Worm (Caenorhabditis elegans): ENCODE results near the gene B0454.5.

Gene B0454.5

DNA sequence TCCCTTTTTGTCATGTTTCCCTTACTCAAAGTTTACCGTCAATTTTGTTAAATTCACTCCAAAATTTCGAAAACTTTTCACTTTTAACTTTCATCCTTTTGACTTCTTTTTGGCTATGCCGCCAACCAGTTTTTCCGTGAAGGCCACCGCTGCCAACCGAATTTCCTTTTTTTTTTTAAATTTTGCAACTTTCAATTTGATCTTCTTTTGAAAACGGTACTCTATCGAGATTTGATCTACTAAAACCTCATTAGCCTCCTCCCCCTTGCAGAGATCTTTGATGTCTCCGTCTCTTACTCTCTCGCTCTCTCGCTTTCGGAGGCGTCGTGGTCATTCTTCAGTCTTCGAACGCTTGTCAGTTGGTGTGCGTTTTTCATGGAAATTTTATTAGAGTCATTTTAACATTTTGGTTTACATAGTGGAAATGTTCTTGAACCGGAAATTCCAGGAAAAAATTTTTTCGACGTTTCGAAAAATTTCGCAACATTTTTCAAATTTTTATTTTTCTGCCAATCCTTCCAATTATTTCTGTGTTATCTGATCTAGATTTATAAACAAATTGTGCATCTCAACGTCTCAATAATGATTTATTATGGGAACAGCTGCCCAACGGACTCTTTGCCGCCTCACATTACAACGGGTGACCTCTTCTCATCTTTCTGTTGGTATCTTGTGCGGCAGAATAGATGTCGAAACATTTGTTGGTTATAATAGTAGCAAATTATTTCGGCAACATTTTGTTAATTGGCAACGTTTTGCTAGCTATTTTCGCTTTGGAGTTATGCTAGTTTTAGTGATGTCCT, 43.9 kb upstream of the B0454.5 start:
- TF ChIP-seq lsy-12 (tag; optimal IDR thresholded peaks at IDR 0.05): no peak
- TF ChIP-seq ceh-28 (tag; optimal IDR thresholded peaks at IDR 0.05): no peak
- TF ChIP-seq ceh-16 (tag; optimal IDR thresholded peaks at IDR 0.05): no peak
- no peak for TF ChIP-seq ZK546.5 (tag; optimal IDR thresholded peaks at IDR 0.05)
- TF ChIP-seq nhr-43 (tag; optimal IDR thresholded peaks at IDR 0.05; ENCODE audit: poor library complexity, severe bottlenecking): no peak
- TF ChIP-seq fkh-2 (tag; optimal IDR thresholded peaks at IDR 0.05): no peak
- TF ChIP-seq nhr-12 (tag; optimal IDR thresholded peaks at IDR 0.05): no peak
- TF ChIP-seq egl-27 (tag; optimal IDR thresholded peaks at IDR 0.05): no peak
- no peak for TF ChIP-seq sea-2 (GFP tag; optimal IDR thresholded peaks at IDR 0.05)
- TF ChIP-seq fos-1 (tag; optimal IDR thresholded peaks at IDR 0.05): no peak
- no peak for TF ChIP-seq fkh-10 (GFP tag; optimal IDR thresholded peaks at IDR 0.05)
- TF ChIP-seq nhr-25 (tag; optimal IDR thresholded peaks at IDR 0.05): peak; percentile 6
- peak; percentile 7 for TF ChIP-seq elt-1 (tag; optimal IDR thresholded peaks at IDR 0.05)

DNA sequence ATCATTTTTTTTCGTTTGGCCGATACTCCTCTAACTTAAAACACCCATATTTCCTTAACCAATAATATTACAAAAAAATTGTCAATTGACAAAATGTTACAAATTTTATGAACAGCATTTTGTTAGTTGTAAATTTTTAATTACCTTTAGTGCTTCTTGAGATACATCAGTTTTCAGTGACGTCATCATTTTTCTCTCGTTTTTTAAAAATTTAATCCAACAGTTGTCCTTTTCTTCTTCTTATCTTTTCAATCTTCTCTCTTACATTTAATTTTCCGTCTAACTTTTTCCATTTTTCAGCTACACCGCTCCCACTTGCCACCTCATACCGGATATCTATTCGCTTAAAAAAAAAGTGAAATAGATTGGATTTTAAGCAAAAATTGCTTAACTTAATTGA, 41.9 kb upstream of the B0454.5 start, which contains the start of gene lido-8:
Gene lido-8 (plus strand): TSS at position 301 of the 400 bp plus-strand sequence.
- TF ChIP-seq nhr-25 (tag; optimal IDR thresholded peaks at IDR 0.05) (no peak), unc-39 (tag; optimal IDR thresholded peaks at IDR 0.05) (no peak), aly-2 (tag; optimal IDR thresholded peaks at IDR 0.05) (no peak), ceh-16 (tag; optimal IDR thresholded peaks at IDR 0.05) (no peak), fos-1 (tag; optimal IDR thresholded peaks at IDR 0.05) (no peak), tbx-2 (tag; optimal IDR thresholded peaks at IDR 0.05) (no peak), fkh-10 (GFP tag; optimal IDR thresholded peaks at IDR 0.05) (no peak), lin-15B (tag; optimal IDR thresholded peaks at IDR 0.05) (no peak), ama-1 (optimal IDR thresholded peaks at IDR 0.05) (no peak), nhr-77 (tag; optimal IDR thresholded peaks at IDR 0.05) (no peak), nhr-12 (tag; optimal IDR thresholded peaks at IDR 0.05) (no peak), nhr-76 (tag; optimal IDR thresholded peaks at IDR 0.05) (no peak), nhr-237 (tag; optimal IDR thresholded peaks at IDR 0.05) (no peak), nhr-11 (tag; optimal IDR thresholded peaks at IDR 0.05) (no peak), nhr-67 (tag; optimal IDR thresholded peaks at IDR 0.05) (no peak), lin-39 (tag; optimal IDR thresholded peaks at IDR 0.05) (no peak), ceh-9 (tag; optimal IDR thresholded peaks at IDR 0.05) (no peak), mdl-1 (tag; optimal IDR thresholded peaks at IDR 0.05) (no peak), jun-1 (tag; optimal IDR thresholded peaks at IDR 0.05) (no peak)

DNA sequence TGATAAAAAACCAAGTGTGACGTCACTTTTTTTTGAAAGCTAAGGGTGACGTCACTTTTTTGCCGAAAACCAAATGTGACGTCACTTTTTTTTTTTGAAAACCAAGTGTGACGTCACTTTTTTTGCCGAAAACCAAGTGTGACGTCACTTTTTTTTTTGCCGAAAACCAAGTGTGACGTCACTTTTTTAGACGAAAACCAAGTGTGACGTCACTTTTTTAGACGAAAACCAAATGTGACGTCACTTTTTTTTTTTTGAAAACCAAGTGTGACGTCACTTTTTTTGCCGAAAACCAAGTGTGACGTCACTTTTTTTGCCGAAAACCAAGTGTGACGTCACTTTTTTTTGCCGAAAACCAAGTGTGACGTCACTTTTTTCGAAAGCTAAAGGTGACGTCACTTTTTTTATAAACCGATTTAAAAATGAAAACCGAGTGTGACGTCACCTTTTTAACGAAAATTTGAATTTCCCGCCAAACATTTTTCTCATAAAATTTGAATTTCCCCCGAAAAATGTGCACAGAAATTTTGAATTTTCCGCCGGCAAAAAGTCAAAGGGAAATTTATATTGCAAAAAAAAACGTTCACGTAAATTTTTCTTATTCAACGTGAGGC, 40.7 kb upstream of the B0454.5 start:
- TF ChIP-seq nfya-1 (tag; optimal IDR thresholded peaks at IDR 0.05; ENCODE audit: insufficient read depth) (no peak), nhr-23 (tag; optimal IDR thresholded peaks at IDR 0.05) (no peak), jun-1 (tag; optimal IDR thresholded peaks at IDR 0.05) (no peak), R02D3.7 (tag; optimal IDR thresholded peaks at IDR 0.05) (no peak), eor-1 (tag; optimal IDR thresholded peaks at IDR 0.05) (no peak), nhr-237 (tag; optimal IDR thresholded peaks at IDR 0.05) (no peak), fkh-2 (tag; optimal IDR thresholded peaks at IDR 0.05) (no peak), ztf-11 (tag; optimal IDR thresholded peaks at IDR 0.05) (no peak), elt-3 (tag; optimal IDR thresholded peaks at IDR 0.05) (no peak), nhr-76 (tag; optimal IDR thresholded peaks at IDR 0.05) (no peak)

DNA sequence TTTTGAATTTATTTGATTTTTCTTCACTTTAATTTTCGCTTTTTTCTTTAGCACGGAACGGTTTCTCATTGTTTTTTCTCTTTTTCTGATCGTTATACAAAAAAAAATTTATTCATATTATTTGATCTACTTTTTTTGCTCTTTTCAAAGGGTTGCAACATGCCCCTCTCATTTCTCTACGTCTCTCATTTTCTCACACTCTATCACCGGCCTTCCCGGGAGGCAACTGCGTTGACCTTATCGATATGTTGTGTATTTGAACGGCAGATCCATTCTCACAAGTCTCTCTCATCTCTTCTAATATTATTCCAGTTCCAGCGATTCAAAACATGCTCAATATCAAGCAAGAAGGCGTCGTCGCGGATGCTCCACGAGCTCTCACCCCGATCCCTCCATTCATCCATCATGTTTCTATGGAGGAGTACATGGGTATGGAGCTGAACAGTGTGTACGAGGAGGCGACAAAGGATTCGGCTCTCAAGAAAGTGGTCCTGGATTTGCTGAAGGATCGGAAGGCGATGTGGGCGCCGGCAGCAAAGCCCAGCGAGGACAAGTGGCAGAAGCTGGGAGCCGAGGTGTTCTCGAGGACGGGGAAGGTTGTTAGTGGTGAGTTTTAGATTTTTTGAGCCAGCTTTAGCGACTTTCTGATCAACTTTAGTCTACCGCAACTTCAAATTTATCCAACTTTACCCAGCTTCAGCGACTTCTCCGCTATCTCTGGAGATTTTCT, 38.0 kb upstream of the B0454.5 start, which contains the start of gene lido-9:
Gene lido-9 (plus strand): TSS at position 234 of the 730 bp plus-strand sequence.
- no peak for TF ChIP-seq ztf-4 (tag; optimal IDR thresholded peaks at IDR 0.05)
- TF ChIP-seq unc-62 (GFP tag; optimal IDR thresholded peaks at IDR 0.05): no peak
- TF ChIP-seq R02D3.7 (tag; optimal IDR thresholded peaks at IDR 0.05): no peak
- no peak for TF ChIP-seq nhr-76 (tag; optimal IDR thresholded peaks at IDR 0.05)
- TF ChIP-seq ceh-28 (tag; optimal IDR thresholded peaks at IDR 0.05): no peak
- TF ChIP-seq skn-1 (tag; optimal IDR thresholded peaks at IDR 0.05): no peak
- no peak for TF ChIP-seq sea-2 (GFP tag; optimal IDR thresholded peaks at IDR 0.05)
- TF ChIP-seq hmg-11 (tag; optimal IDR thresholded peaks at IDR 0.05): no peak
- no peak for TF ChIP-seq nhr-12 (tag; optimal IDR thresholded peaks at IDR 0.05)
- no peak for TF ChIP-seq nhr-25 (tag; optimal IDR thresholded peaks at IDR 0.05)
- no peak for TF ChIP-seq pqm-1 (tag; optimal IDR thresholded peaks at IDR 0.05)
- no peak for TF ChIP-seq zag-1 (tag; optimal IDR thresholded peaks at IDR 0.05)
